Worm (Caenorhabditis elegans) whole organism, L3 larva: ENCODE results near the gene srlf-3.
A peak's percentile ranks its signal among the peaks of the same experiment; 100 is the strongest.

Experiments used
- ZK546.5 ChIP-seq: sonication (generic microtip); optimal IDR thresholded peaks from 2 replicates; lab custom pipeline; 2017; ENCODE audit warnings: missing biosample characterization, missing genetic modification characterization
- ceh-16 ChIP-seq: sonication (generic microtip); optimal IDR thresholded peaks from 2 replicates; lab custom pipeline; 2017; ENCODE audit warnings: missing biosample characterization, missing genetic modification characterization
- ceh-28 ChIP-seq: fragments of 150-350 bp; optimal IDR thresholded peaks from 2 replicates; lab custom pipeline; 2014; ENCODE audit warnings: missing biosample characterization, missing genetic modification reagents, missing genetic modification characterization
- ceh-82 ChIP-seq: fragments of 150-350 bp; optimal IDR thresholded peaks from 2 replicates; lab custom pipeline; 2014; ENCODE audit warnings: missing biosample characterization, missing genetic modification characterization
- daf-12 ChIP-seq: fragments of 150-350 bp; optimal IDR thresholded peaks from 2 replicates; lab custom pipeline; 2014; ENCODE audit warnings: missing biosample characterization, missing genetic modification reagents, missing genetic modification characterization
- elt-1 ChIP-seq: fragments of 150-350 bp; optimal IDR thresholded peaks from 2 replicates; lab custom pipeline; 2014; ENCODE audit warnings: missing biosample characterization, missing genetic modification characterization
- nfya-1 ChIP-seq: sonication (generic microtip); optimal IDR thresholded peaks from 2 replicates; lab custom pipeline; 2017; ENCODE audit warnings: missing genetic modification characterization, mild to moderate bottlenecking, missing compliant biosample characterization, antibody characterized with exemption, moderate library complexity; ENCODE audit not compliant: insufficient read depth
- nhr-12 ChIP-seq: fragments of 150-350 bp; optimal IDR thresholded peaks from 2 replicates; lab custom pipeline; 2014; ENCODE audit warnings: missing biosample characterization, missing genetic modification characterization
- nhr-237 ChIP-seq: fragments of 150-350 bp; optimal IDR thresholded peaks from 2 replicates; lab custom pipeline; 2014; ENCODE audit warnings: missing biosample characterization, missing genetic modification characterization
- nhr-25 ChIP-seq: sonication (generic microtip); optimal IDR thresholded peaks from 2 replicates; lab custom pipeline; 2017; ENCODE audit warnings: missing biosample characterization, missing genetic modification characterization
- nhr-76 ChIP-seq: fragments of 150-350 bp; sonication (generic microtip); optimal IDR thresholded peaks from 5 replicates; lab custom pipeline; 2014; ENCODE audit warnings: missing biosample characterization, missing genetic modification characterization
- skn-1 ChIP-seq: fragments of 150-350 bp; optimal IDR thresholded peaks from 2 replicates; lab custom pipeline; 2014; ENCODE audit warnings: missing biosample characterization, missing genetic modification characterization
- tbx-2 ChIP-seq: sonication (generic microtip); optimal IDR thresholded peaks from 2 replicates; lab custom pipeline; 2016; ENCODE audit warnings: mild to moderate bottlenecking, missing genetic modification characterization, missing compliant biosample characterization
- unc-62 ChIP-seq: fragments of 150-350 bp; sonication (generic microtip); optimal IDR thresholded peaks from 4 replicates; lab custom pipeline; 2014; ENCODE audit warnings: missing biosample characterization, missing genetic modification reagents, missing genetic modification characterization
- zag-1 ChIP-seq: fragments of 150-350 bp; optimal IDR thresholded peaks from 2 replicates; lab custom pipeline; 2014; ENCODE audit warnings: missing biosample characterization, missing genetic modification characterization

Gene srlf-3

ce11 chrIV:8534997-8535414 lies 47.7 kb downstream of the srlf-3 start (continued):
- no peak for TF ChIP-seq ceh-16 (tag; lab: Kevin White, UChicago)
- no peak for TF ChIP-seq nhr-237
- peak; percentile 23 for TF ChIP-seq skn-1
- peak; percentile 73 for TF ChIP-seq nfya-1 (tag; lab: Kevin White, UChicago)

ce11 chrIV:8535946-8536345 lies 48.7 kb downstream of the srlf-3 start:
- TF ChIP-seq nhr-25 (tag; lab: Kevin White, UChicago) (no peak), nhr-76 (no peak), tbx-2 (tag; lab: Kevin White, UChicago) (no peak), zag-1 (no peak), elt-1 (tag; lab: Kevin White, UChicago) (no peak), unc-62 (no peak), ceh-28 (tag; lab: Kevin White, UChicago) (no peak), ZK546.5 (no peak), daf-12 (tag; lab: Kevin White, UChicago) (no peak), nhr-237 (no peak), nhr-12 (tag; lab: Kevin White, UChicago) (no peak), ceh-82 (tag; lab: Kevin White, UChicago) (no peak)
